Fruit fly (Drosophila melanogaster): ENCODE measurements around the gene CG31207.

dm6 chr3R:21001123-21001522 lies 45.7 kb downstream of the CG31207 start:
- no peak for TF ChIP-seq CG5204 (GFP tag; optimal IDR thresholded peaks at IDR 0.05)
- TF ChIP-seq ovo (GFP tag; optimal IDR thresholded peaks at IDR 0.05): no peak
- TF ChIP-seq Crg-1 (GFP tag; optimal IDR thresholded peaks at IDR 0.05): peak; percentile 4
- peak; percentile 78 for TF ChIP-seq kay (GFP tag; ENCODE audit: borderline replicate concordance)
- TF ChIP-seq bab1 (GFP tag; optimal IDR thresholded peaks at IDR 0.05): no peak
- no peak for TF ChIP-seq CG33017 (tag; optimal IDR thresholded peaks at IDR 0.05)
- TF ChIP-seq tj (GFP tag; optimal IDR thresholded peaks at IDR 0.05): no peak
- no peak for TF ChIP-seq CG7101 (tag; optimal IDR thresholded peaks at IDR 0.05)

Data from whole organism, adult.